Fruit fly (Drosophila melanogaster): ENCODE data around the gene Prp39.

- TF ChIP-seq CG8478 (optimal IDR thresholded peaks at IDR 0.05) (no peak), pan (optimal IDR thresholded peaks at IDR 0.05) (no peak), psq (optimal IDR thresholded peaks at IDR 0.05) (no peak), usp (GFP tag; optimal IDR thresholded peaks at IDR 0.05) (no peak), Dll (optimal IDR thresholded peaks at IDR 0.05) (no peak), EcR (GFP tag; optimal IDR thresholded peaks at IDR 0.05) (no peak)
These were observed 32.1 kb downstream of the Prp39 start for dm6 chr3R:28843776-28844610.

All from whole organism.